Worm (Caenorhabditis elegans): ENCODE results near the gene W02H5.19.

DNA sequence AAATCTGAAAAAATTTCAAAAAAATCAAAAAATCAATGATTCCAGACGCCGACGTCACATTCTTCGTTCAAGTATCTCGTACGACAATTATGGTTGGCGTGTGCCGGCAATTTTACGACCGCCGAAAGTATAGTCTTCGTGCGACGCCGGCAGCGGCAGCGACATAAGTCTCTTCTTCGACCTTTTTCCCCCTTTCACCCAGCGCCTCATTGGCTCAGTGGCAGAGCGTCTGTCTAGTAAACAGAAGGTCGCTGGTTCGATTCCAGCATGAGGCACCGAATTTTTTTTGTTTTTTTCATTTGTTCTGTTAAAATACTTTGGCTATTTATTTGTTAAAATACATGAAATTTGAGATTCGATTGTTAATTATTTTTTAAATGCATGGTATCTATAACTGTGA is 35.1 kb downstream of the W02H5.19 start:
- TF ChIP-seq fos-1 (tag; optimal IDR thresholded peaks at IDR 0.05): no peak
- TF ChIP-seq mdl-1 (tag; optimal IDR thresholded peaks at IDR 0.05): no peak
- TF ChIP-seq ztf-4 (tag; optimal IDR thresholded peaks at IDR 0.05): no peak
- no peak for TF ChIP-seq ztf-11 (tag; optimal IDR thresholded peaks at IDR 0.05)
- no peak for TF ChIP-seq nhr-43 (tag; optimal IDR thresholded peaks at IDR 0.05; ENCODE audit: poor library complexity, severe bottlenecking)
- no peak for TF ChIP-seq ceh-28 (tag; optimal IDR thresholded peaks at IDR 0.05)
- TF ChIP-seq nhr-76 (tag; optimal IDR thresholded peaks at IDR 0.05): no peak
- TF ChIP-seq nhr-237 (tag; optimal IDR thresholded peaks at IDR 0.05): no peak
- TF ChIP-seq ceh-82 (tag; optimal IDR thresholded peaks at IDR 0.05): no peak
- TF ChIP-seq unc-39 (tag; optimal IDR thresholded peaks at IDR 0.05): no peak
- peak; percentile 7 for TF ChIP-seq elt-2 (tag; optimal IDR thresholded peaks at IDR 0.05)
